Fruit fly (Drosophila melanogaster) whole organism, embryonic: Measurements from ENCODE around the gene CG15356.

Experiments used
- Bgb ChIP-seq: fragments of 200-800 bp; sonication (Bioruptor generic); IDR thresholded peaks from 2 replicates; pipeline ENCODE4 v1.3.6; 2022; ENCODE audit warnings: missing biosample characterization, missing genetic modification characterization; ENCODE audit not compliant: partially characterized antibody
- Bteb2 ChIP-seq: fragments of 200-800 bp; sonication (Bioruptor generic); optimal IDR thresholded peaks from 2 replicates; lab custom pipeline; 2016; ENCODE audit warnings: missing biosample characterization, missing genetic modification characterization
- CG10209 ChIP-seq: fragments of 200-800 bp; sonication (Bioruptor generic); optimal IDR thresholded peaks from 3 replicates; lab custom pipeline; 2017; ENCODE audit warnings: missing biosample characterization, mild to moderate bottlenecking, missing genetic modification characterization, missing genetic modification reagents
- CG10543 ChIP-seq: fragments of 200-800 bp; sonication (Bioruptor generic); optimal IDR thresholded peaks from 3 replicates; lab custom pipeline; 2017; ENCODE audit warnings: missing biosample characterization, mild to moderate bottlenecking, missing genetic modification characterization, moderate library complexity
- CG12769 ChIP-seq: fragments of 200-800 bp; sonication (Bioruptor generic); optimal IDR thresholded peaks from 2 replicates; lab custom pipeline; 2019; ENCODE audit warnings: missing biosample characterization, mild to moderate bottlenecking, missing genetic modification characterization, moderate library complexity
- CG13424 ChIP-seq: fragments of 200-800 bp; sonication (Bioruptor generic); optimal IDR thresholded peaks from 2 replicates; lab custom pipeline; 2019; ENCODE audit warnings: missing biosample characterization, mild to moderate bottlenecking, missing genetic modification characterization, moderate library complexity
- CG14014 ChIP-seq: fragments of 200-800 bp; sonication (Bioruptor generic); IDR thresholded peaks from 2 replicates; pipeline ENCODE4 v1.3.6; 2022; ENCODE audit warnings: missing biosample characterization, missing genetic modification characterization
- CG15514 ChIP-seq: fragments of 200-800 bp; sonication (Bioruptor generic); optimal IDR thresholded peaks from 3 replicates; lab custom pipeline; 2017; ENCODE audit warnings: missing biosample characterization, missing genetic modification characterization, mild to moderate bottlenecking, moderate library complexity, missing genetic modification reagents
- CG15696 ChIP-seq: fragments of 200-800 bp; sonication (Bioruptor generic); optimal IDR thresholded peaks from 2 replicates; lab custom pipeline; 2019; ENCODE audit warnings: missing biosample characterization, mild to moderate bottlenecking, missing genetic modification characterization, moderate library complexity
- CG1603 ChIP-seq: fragments of 200-800 bp; sonication (Bioruptor generic); optimal IDR thresholded peaks from 2 replicates; lab custom pipeline; 2019; ENCODE audit warnings: missing biosample characterization, mild to moderate bottlenecking, missing genetic modification characterization, moderate library complexity
- CG1832 ChIP-seq: fragments of 200-800 bp; sonication (Bioruptor generic); optimal IDR thresholded peaks from 2 replicates; lab custom pipeline; 2017; ENCODE audit warnings: missing biosample characterization, mild to moderate bottlenecking, missing genetic modification characterization, inconsistent platforms
- CG2199 ChIP-seq: fragments of 200-800 bp; sonication (Bioruptor generic); IDR thresholded peaks from 3 replicates; pipeline ENCODE4 v1.3.6; 2022; ENCODE audit warnings: missing biosample characterization, missing genetic modification characterization
- CG30403 ChIP-seq: fragments of 200-800 bp; sonication (Bioruptor generic); optimal IDR thresholded peaks from 3 replicates; lab custom pipeline; 2016; ENCODE audit warnings: missing biosample characterization, missing genetic modification characterization
- CG3163 ChIP-seq: fragments of 200-800 bp; sonication (Bioruptor generic); optimal IDR thresholded peaks from 3 replicates; lab custom pipeline; 2016; ENCODE audit warnings: missing biosample characterization, missing genetic modification characterization
- CG42726 ChIP-seq: fragments of 200-800 bp; sonication (Bioruptor generic); IDR thresholded peaks from 2 replicates; pipeline ENCODE4 v1.3.6; 2022; ENCODE audit warnings: missing biosample characterization, missing genetic modification characterization; ENCODE audit not compliant: partially characterized antibody
- CG4424 ChIP-seq: fragments of 200-800 bp; sonication (Bioruptor generic); optimal IDR thresholded peaks from 3 replicates; lab custom pipeline; 2016; ENCODE audit warnings: missing biosample characterization, missing genetic modification characterization
- CG5180 ChIP-seq: fragments of 200-800 bp; sonication (Bioruptor generic); optimal IDR thresholded peaks from 3 replicates; lab custom pipeline; 2017; ENCODE audit warnings: missing biosample characterization, missing genetic modification characterization, mild to moderate bottlenecking, moderate library complexity, missing genetic modification reagents
- CG6689 ChIP-seq: fragments of 200-800 bp; sonication (Bioruptor generic); IDR thresholded peaks from 2 replicates; pipeline ENCODE4 v1.3.6; 2022; ENCODE audit warnings: missing biosample characterization, missing genetic modification characterization
- CG7556 ChIP-seq: fragments of 200-800 bp; sonication (Bioruptor generic); optimal IDR thresholded peaks from 2 replicates; lab custom pipeline; 2017; ENCODE audit warnings: missing biosample characterization, mild to moderate bottlenecking, missing genetic modification characterization
- CG8089 ChIP-seq: fragments of 200-800 bp; sonication (Bioruptor generic); optimal IDR thresholded peaks from 3 replicates; lab custom pipeline; 2016; ENCODE audit warnings: missing biosample characterization, missing genetic modification characterization
- CG9797 ChIP-seq: fragments of 200-800 bp; sonication (Bioruptor generic); optimal IDR thresholded peaks from 3 replicates; lab custom pipeline; 2018; ENCODE audit warnings: missing biosample characterization, mild to moderate bottlenecking, missing genetic modification characterization
- Camta ChIP-seq: fragments of 200-800 bp; sonication (Bioruptor generic); optimal IDR thresholded peaks from 2 replicates; lab custom pipeline; 2016; ENCODE audit warnings: missing biosample characterization, missing genetic modification characterization
- Dad ChIP-seq: fragments of 200-800 bp; sonication (Bioruptor generic); optimal IDR thresholded peaks from 3 replicates; lab custom pipeline; 2016; ENCODE audit warnings: missing biosample characterization, missing genetic modification characterization
- Dll ChIP-seq: fragments of 200-800 bp; sonication (Bioruptor generic); IDR thresholded peaks from 4 replicates; pipeline ENCODE4 v1.3.6; 2022; ENCODE audit warnings: missing biosample characterization, missing genetic modification characterization; ENCODE audit not compliant: partially characterized antibody
- Fer3 ChIP-seq: fragments of 200-800 bp; sonication (Bioruptor generic); optimal IDR thresholded peaks from 2 replicates; lab custom pipeline; 2018; ENCODE audit warnings: missing biosample characterization, mild to moderate bottlenecking, missing genetic modification characterization, moderate library complexity
- NK7.1 ChIP-seq: fragments of 200-800 bp; sonication (Bioruptor generic); optimal IDR thresholded peaks from 3 replicates; lab custom pipeline; 2016; ENCODE audit warnings: missing biosample characterization, missing genetic modification characterization
- Pdp1 ChIP-seq, 2 experiments: fragments of 200-800 bp; sonication (Bioruptor generic); optimal IDR thresholded peaks; 3 replicates each; lab custom pipeline; 2016; ENCODE audit warnings: missing biosample characterization in 2 of 2, missing genetic modification characterization in 2 of 2, mild to moderate bottlenecking in 1 of 2, moderate library complexity in 1 of 2
- Scr ChIP-seq: fragments of 200-800 bp; sonication (Bioruptor generic); IDR thresholded peaks from 2 replicates; pipeline ENCODE4 v1.3.6; 2022; ENCODE audit warnings: missing biosample characterization, missing genetic modification characterization; ENCODE audit not compliant: partially characterized antibody
- Sox100B ChIP-seq: fragments of 200-800 bp; sonication (Bioruptor generic); optimal IDR thresholded peaks from 3 replicates; lab custom pipeline; 2018; ENCODE audit warnings: missing biosample characterization, mild to moderate bottlenecking, missing genetic modification characterization
- Sox102F ChIP-seq: fragments of 200-800 bp; sonication (Bioruptor generic); optimal IDR thresholded peaks from 2 replicates; lab custom pipeline; 2018; ENCODE audit warnings: missing biosample characterization, mild to moderate bottlenecking, missing genetic modification characterization, moderate library complexity
- Sry-δ ChIP-seq: fragments of 200-800 bp; sonication (Bioruptor generic); optimal IDR thresholded peaks from 2 replicates; lab custom pipeline; 2016; ENCODE audit warnings: missing biosample characterization, missing genetic modification characterization
- Ssrp ChIP-seq: fragments of 200-800 bp; sonication (Bioruptor generic); optimal IDR thresholded peaks from 2 replicates; lab custom pipeline; 2018; ENCODE audit warnings: missing biosample characterization, mild to moderate bottlenecking, missing genetic modification characterization, moderate library complexity
- al ChIP-seq: fragments of 200-800 bp; sonication (Bioruptor generic); IDR thresholded peaks from 2 replicates; pipeline ENCODE4 v1.3.6; 2022; ENCODE audit warnings: missing biosample characterization, missing genetic modification characterization
- amos ChIP-seq: fragments of 200-800 bp; sonication (Bioruptor generic); IDR thresholded peaks from 2 replicates; pipeline ENCODE4 v1.3.6; 2022; ENCODE audit warnings: missing biosample characterization, missing genetic modification characterization; ENCODE audit not compliant: partially characterized antibody
- cato ChIP-seq: fragments of 200-800 bp; sonication (Bioruptor generic); optimal IDR thresholded peaks from 2 replicates; lab custom pipeline; 2016; ENCODE audit warnings: missing biosample characterization, missing genetic modification characterization, borderline replicate concordance
- crol ChIP-seq: fragments of 200-800 bp; sonication (Bioruptor generic); IDR thresholded peaks from 2 replicates; pipeline ENCODE4 v1.3.6; 2022; ENCODE audit warnings: missing biosample characterization, missing genetic modification characterization
- hbn ChIP-seq: fragments of 200-800 bp; sonication (Bioruptor generic); IDR thresholded peaks from 2 replicates; pipeline ENCODE4 v1.3.6; 2022; ENCODE audit warnings: missing biosample characterization, missing genetic modification characterization; ENCODE audit not compliant: partially characterized antibody
- inv ChIP-seq: fragments of 200-800 bp; sonication (Bioruptor generic); IDR thresholded peaks from 2 replicates; pipeline ENCODE4 v1.3.6; 2022; ENCODE audit warnings: missing biosample characterization, missing genetic modification characterization; ENCODE audit not compliant: partially characterized antibody
- jumu ChIP-seq: fragments of 200-800 bp; sonication (Bioruptor generic); optimal IDR thresholded peaks from 3 replicates; lab custom pipeline; 2016; ENCODE audit warnings: missing biosample characterization, missing genetic modification characterization
- lmd ChIP-seq: fragments of 200-800 bp; sonication (Bioruptor generic); IDR thresholded peaks from 2 replicates; pipeline ENCODE4 v1.3.6; 2022; ENCODE audit warnings: missing biosample characterization, missing genetic modification characterization
- pfk ChIP-seq: fragments of 200-800 bp; sonication (Bioruptor generic); optimal IDR thresholded peaks from 2 replicates; lab custom pipeline; 2018; ENCODE audit warnings: missing biosample characterization, mild to moderate bottlenecking, missing genetic modification characterization, moderate library complexity
- salm ChIP-seq: fragments of 200-800 bp; sonication (Bioruptor generic); optimal IDR thresholded peaks from 2 replicates; lab custom pipeline; 2018; ENCODE audit warnings: missing biosample characterization, mild to moderate bottlenecking, missing genetic modification characterization
- sim ChIP-seq: fragments of 200-800 bp; sonication (Bioruptor generic); IDR thresholded peaks from 2 replicates; pipeline ENCODE4 v1.3.6; 2022; ENCODE audit warnings: missing biosample characterization, missing genetic modification characterization
- slbo ChIP-seq: fragments of 200-800 bp; sonication (Bioruptor generic); IDR thresholded peaks from 2 replicates; pipeline ENCODE4 v1.3.6; 2022; ENCODE audit warnings: missing biosample characterization, missing genetic modification characterization
- sna ChIP-seq: fragments of 200-800 bp; sonication (Bioruptor generic); IDR thresholded peaks from 2 replicates; pipeline ENCODE4 v1.3.6; 2022; ENCODE audit warnings: missing biosample characterization, missing genetic modification characterization; ENCODE audit not compliant: partially characterized antibody
- tll ChIP-seq, 2 experiments: fragments of 200-800 bp in 1 of 2; fragments of >200 bp in 1 of 2; sonication (Bioruptor generic) in 1 of 2; optimal IDR thresholded peaks; 2 replicates each; lab custom pipeline; 2017 to 2019; ENCODE audit warnings: missing biosample characterization in 2 of 2, missing genetic modification characterization in 2 of 2, mild to moderate bottlenecking in 1 of 2, moderate library complexity in 1 of 2
- zen2 ChIP-seq: fragments of 200-800 bp; sonication (Bioruptor generic); IDR thresholded peaks from 3 replicates; pipeline ENCODE4 v1.3.6; 2022; ENCODE audit warnings: missing biosample characterization, missing genetic modification characterization; ENCODE audit not compliant: partially characterized antibody

Gene CG15356

dm6 chr2L:1987434-1988191 is 7.1 kb upstream of the CG15356 start, which contains the start of gene Got2 (continued):
- TF ChIP-seq CG1603 (peak; percentile 24), Bteb2 (no peak), CG10543 (GFP tag; lab: Kevin White, UChicago) (no peak), Bgb (GFP tag; lab: Robert Waterston, UW) (peak; percentile 88), Camta (GFP tag; lab: Kevin White, UChicago) (no peak), hbn (GFP tag; lab: Robert Waterston, UW) (peak; percentile 79), amos (peak; percentile 87), CG12769 (tag; lab: Kevin White, UChicago) (peak; percentile 15), Fer3 (tag; lab: Kevin White, UChicago) (no peak), Sry-δ (GFP tag; lab: Kevin White, UChicago) (peak; percentile 11), sna (GFP tag; lab: Robert Waterston, UW) (peak; percentile 87), CG2199 (GFP tag; lab: Robert Waterston, UW) (no peak), slbo (GFP tag; lab: Robert Waterston, UW) (peak; percentile 57), CG1832 (GFP tag; lab: Kevin White, UChicago) (peak; percentile 74), sim (GFP tag; lab: Robert Waterston, UW) (no peak), CG8089 (GFP tag; lab: Kevin White, UChicago) (no peak), pfk (GFP tag; lab: Kevin White, UChicago) (no peak), CG7556 (GFP tag; lab: Kevin White, UChicago) (peak; percentile 48), Scr (GFP tag; lab: Robert Waterston, UW) (peak; percentile 84), CG4424 (peak; percentile 7), CG42726 (peak; percentile 78), zen2 (GFP tag; lab: Robert Waterston, UW) (peak; percentile 75), inv (GFP tag; lab: Robert Waterston, UW) (peak; percentile 87), Dll (GFP tag; lab: Robert Waterston, UW) (peak; percentile 82), crol (no peak), CG9797 (GFP tag; lab: Kevin White, UChicago) (no peak), CG13424 (peak; percentile 2), CG5180 (GFP tag; lab: Kevin White, UChicago) (peak; percentile 95), Sox102F (GFP tag; lab: Kevin White, UChicago) (peak; percentile 49), CG15514 (GFP tag; lab: Kevin White, UChicago) (peak; percentile 50), salm (tag; lab: Kevin White, UChicago) (no peak), lmd (GFP tag; lab: Robert Waterston, UW) (peak; percentile 25; the same call in 1 of the 2 replicates), CG3163 (GFP tag; lab: Kevin White, UChicago) (no peak), CG14014 (GFP tag; lab: Robert Waterston, UW) (peak; percentile 27; the same call in 1 of the 2 replicates), CG30403 (GFP tag; lab: Kevin White, UChicago) (peak; percentile 35), tll (GFP tag; optimal IDR thresholded peaks at IDR 0.05; lab: Kevin White, UChicago) (no peak), jumu (GFP tag; lab: Kevin White, UChicago) (no peak), Pdp1 (GFP tag; optimal IDR thresholded peaks at IDR 0.05; lab: Kevin White, UChicago) (no peak), Dad (no peak), cato (GFP tag; lab: Kevin White, UChicago) (peak; percentile 2), CG6689 (GFP tag; lab: Robert Waterston, UW) (peak; percentile 11; the same call in 1 of the 2 replicates), Sox100B (peak; percentile 47), CG10209 (GFP tag; lab: Kevin White, UChicago) (peak; percentile 23), CG15696 (no peak), NK7.1 (GFP tag; lab: Kevin White, UChicago) (no peak), al (GFP tag; lab: Robert Waterston, UW) (0 out of 2 replicates have a peak, but pooled peaks have one; percentile 26), Ssrp (tag; lab: Kevin White, UChicago) (peak; percentile 13)
